Fruit fly (Drosophila melanogaster) whole organism, prepupa: ENCODE results near the gene fz3.

Experiments used
- CG3032 ChIP-seq: fragments of 200-800 bp; optimal IDR thresholded peaks from 2 replicates; lab custom pipeline; 2019; ENCODE audit warnings: missing biosample characterization, mild to moderate bottlenecking, missing genetic modification characterization, moderate library complexity
- CG4318 ChIP-seq: fragments of 200-800 bp; sonication (Bioruptor generic); optimal IDR thresholded peaks from 3 replicates; lab custom pipeline; 2017; ENCODE audit warnings: missing biosample characterization, mild to moderate bottlenecking, missing genetic modification characterization
- CG6276 ChIP-seq: fragments of 200-800 bp; sonication (Bioruptor generic); optimal IDR thresholded peaks from 2 replicates; lab custom pipeline; 2017; ENCODE audit warnings: missing biosample characterization, mild to moderate bottlenecking, missing genetic modification characterization
- CG8632 ChIP-seq: fragments of 200-800 bp; sonication (Bioruptor generic); optimal IDR thresholded peaks from 3 replicates; lab custom pipeline; 2016; ENCODE audit warnings: missing biosample characterization, missing genetic modification characterization
- Eip75B ChIP-seq: fragments of 200-800 bp; sonication (Bioruptor generic); optimal IDR thresholded peaks from 3 replicates; lab custom pipeline; 2016; ENCODE audit warnings: missing biosample characterization, missing genetic modification characterization
- Hr38 ChIP-seq: sonication (Bioruptor generic); optimal IDR thresholded peaks from 2 replicates; lab custom pipeline; 2016; ENCODE audit warnings: missing biosample characterization, missing genetic modification characterization
- OdsH ChIP-seq: fragments of 200-800 bp; sonication (Bioruptor generic); optimal IDR thresholded peaks from 3 replicates; lab custom pipeline; 2016; ENCODE audit warnings: missing biosample characterization, missing genetic modification characterization
- achi ChIP-seq: fragments of 200-800 bp; sonication (Bioruptor generic); optimal IDR thresholded peaks from 3 replicates; lab custom pipeline; 2016; ENCODE audit warnings: missing biosample characterization, missing genetic modification characterization

DNA sequence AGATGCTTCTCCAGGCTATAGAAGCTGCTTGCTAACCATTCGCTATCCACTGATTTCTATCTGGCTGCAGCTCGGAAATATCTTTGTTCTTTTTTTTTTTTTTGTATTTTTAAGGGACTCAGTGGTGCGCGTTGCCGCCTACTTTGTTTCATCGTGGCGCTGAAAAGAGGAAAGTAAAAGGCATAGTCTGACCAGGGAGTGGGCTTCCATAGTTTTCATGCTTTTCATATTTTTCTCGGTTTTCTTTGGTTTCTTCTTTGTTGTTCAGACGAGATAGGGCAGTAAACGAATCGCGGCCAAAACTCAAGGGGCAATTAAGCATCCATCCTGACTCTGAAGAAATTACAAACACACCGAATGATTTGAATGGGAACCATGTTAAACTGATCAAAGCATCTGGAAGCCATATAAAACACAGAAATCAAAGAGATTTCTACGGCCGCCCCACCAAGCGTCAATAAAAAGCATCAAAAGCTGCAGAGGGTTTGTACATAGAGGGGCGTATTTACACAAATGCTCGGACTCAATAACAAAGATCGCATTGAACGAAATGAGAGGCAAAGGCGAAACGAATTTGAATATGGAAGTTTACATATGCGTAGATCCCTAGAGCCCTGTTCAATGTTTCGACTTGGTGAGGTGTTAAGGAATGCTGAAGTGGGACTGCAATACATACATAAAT is 2.7 kb downstream of the fz3 start:
- TF ChIP-seq OdsH (GFP tag; lab: Kevin White, UChicago) = no peak
- no peak for TF ChIP-seq Hr38 (GFP tag; lab: Kevin White, UChicago)
- no peak for TF ChIP-seq CG6276 (GFP tag; lab: Kevin White, UChicago)
- TF ChIP-seq CG4318 (GFP tag; lab: Kevin White, UChicago) = no peak
- no peak for TF ChIP-seq CG8632 (GFP tag; lab: Kevin White, UChicago)
- no peak for TF ChIP-seq achi (GFP tag; lab: Kevin White, UChicago)
- no peak for TF ChIP-seq CG3032
- TF ChIP-seq Eip75B (GFP tag; lab: Kevin White, UChicago) = no peak
